Worm (Caenorhabditis elegans) whole organism, L2 larva: ENCODE measurements around the gene acaa-2.

Source experiments
- nhr-10 ChIP-seq: sonication (generic microtip); optimal IDR thresholded peaks from 2 replicates; lab custom pipeline; 2017; ENCODE audit warnings: missing biosample characterization, missing genetic modification characterization
- nhr-129 ChIP-seq: fragments of 150-350 bp; optimal IDR thresholded peaks from 2 replicates; lab custom pipeline; 2014; ENCODE audit warnings: missing biosample characterization, missing genetic modification characterization
- skn-1 ChIP-seq: sonication (generic microtip); optimal IDR thresholded peaks from 2 replicates; lab custom pipeline; 2017; ENCODE audit warnings: missing biosample characterization, missing genetic modification characterization

ce11 chrIII:13395262-13395661, 50.5 kb downstream of the acaa-2 start, which contains the start of gene F11F1.1:
- TF ChIP-seq nhr-10 (tag; lab: Kevin White, UChicago), result no peak
- no peak for TF ChIP-seq skn-1 (tag; lab: Kevin White, UChicago)
- TF ChIP-seq nhr-129 (tag; lab: Kevin White, UChicago), result no peak
